Worm (Caenorhabditis elegans) whole organism, L2 larva: ENCODE results near the gene F13C5.2.
A peak's percentile ranks its signal among the peaks of the same experiment; 100 is the strongest.

Experiments
- C34F6.9 ChIP-seq: fragments of 150-350 bp; optimal IDR thresholded peaks from 2 replicates; lab custom pipeline; 2014; ENCODE audit warnings: missing biosample characterization, missing genetic modification characterization
- F13H6.1 ChIP-seq: sonication (generic microtip); optimal IDR thresholded peaks from 2 replicates; lab custom pipeline; 2016; ENCODE audit warnings: missing genetic modification characterization, missing compliant biosample characterization
- Y55F3AM.14 ChIP-seq: fragments of 200-800 bp; sonication (Bioruptor generic); optimal IDR thresholded peaks from 2 replicates; lab custom pipeline; 2018; ENCODE audit warnings: mild to moderate bottlenecking, missing genetic modification characterization, missing compliant biosample characterization
- ZK546.5 ChIP-seq: sonication (generic microtip); optimal IDR thresholded peaks from 2 replicates; lab custom pipeline; 2017; ENCODE audit warnings: missing biosample characterization, missing genetic modification characterization
- alr-1 ChIP-seq: fragments of 150-350 bp; optimal IDR thresholded peaks from 2 replicates; lab custom pipeline; 2014; ENCODE audit warnings: missing biosample characterization, missing genetic modification characterization
- aly-2 ChIP-seq: fragments of 150-350 bp; optimal IDR thresholded peaks from 2 replicates; lab custom pipeline; 2014; ENCODE audit warnings: missing biosample characterization, missing genetic modification characterization
- ama-1 ChIP-seq: fragments of 150-350 bp; optimal IDR thresholded peaks from 2 replicates; lab custom pipeline; 2018; ENCODE audit warnings: inconsistent platforms
- ceh-16 ChIP-seq: fragments of 150-350 bp; optimal IDR thresholded peaks from 2 replicates; lab custom pipeline; 2014; ENCODE audit warnings: missing biosample characterization, missing genetic modification characterization
- ceh-82 ChIP-seq: fragments of 150-350 bp; optimal IDR thresholded peaks from 2 replicates; lab custom pipeline; 2014; ENCODE audit warnings: missing biosample characterization, missing genetic modification characterization
- crh-2 ChIP-seq: sonication (generic microtip); optimal IDR thresholded peaks from 2 replicates; lab custom pipeline; 2017; ENCODE audit warnings: missing biosample characterization, missing genetic modification characterization
- dmd-4 ChIP-seq: sonication (generic microtip); optimal IDR thresholded peaks from 2 replicates; lab custom pipeline; 2017; ENCODE audit warnings: missing biosample characterization, missing genetic modification characterization
- egl-27 ChIP-seq: sonication (generic microtip); optimal IDR thresholded peaks from 3 replicates; lab custom pipeline; 2017; ENCODE audit warnings: missing biosample characterization, missing genetic modification reagents, missing genetic modification characterization
- elt-1 ChIP-seq: fragments of 150-350 bp; optimal IDR thresholded peaks from 2 replicates; lab custom pipeline; 2014; ENCODE audit warnings: missing biosample characterization, missing genetic modification characterization
- fos-1 ChIP-seq: fragments of 150-350 bp; optimal IDR thresholded peaks from 2 replicates; lab custom pipeline; 2014; ENCODE audit warnings: missing biosample characterization, missing genetic modification characterization
- gmeb-1 ChIP-seq: fragments of 150-350 bp; optimal IDR thresholded peaks from 2 replicates; lab custom pipeline; 2014; ENCODE audit warnings: missing biosample characterization, missing genetic modification characterization
- lin-11 ChIP-seq: fragments of 150-350 bp; sonication (generic microtip); optimal IDR thresholded peaks from 2 replicates; lab custom pipeline; 2014; ENCODE audit warnings: missing biosample characterization, missing genetic modification characterization, inconsistent platforms, mixed read lengths
- lsy-2 ChIP-seq, 2 experiments: fragments of 150-350 bp in 1 of 2; sonication (generic microtip) in 1 of 2; optimal IDR thresholded peaks; 2 replicates each; lab custom pipeline; 2014 to 2017; ENCODE audit warnings: missing biosample characterization in 2 of 2, missing genetic modification characterization in 2 of 2
- mab-5 ChIP-seq: fragments of 150-350 bp; optimal IDR thresholded peaks from 2 replicates; lab custom pipeline; 2014; ENCODE audit warnings: missing biosample characterization, missing genetic modification characterization
- mbf-1 ChIP-seq: sonication (generic microtip); optimal IDR thresholded peaks from 2 replicates; lab custom pipeline; 2017; ENCODE audit warnings: missing biosample characterization, missing genetic modification characterization
- mdl-1 ChIP-seq, 2 experiments: fragments of 150-350 bp in 1 of 2; sonication (generic microtip) in 1 of 2; optimal IDR thresholded peaks; 2 replicates each; lab custom pipeline; 2017; ENCODE audit warnings: missing biosample characterization in 2 of 2, missing genetic modification characterization in 2 of 2
- nhr-10 ChIP-seq: sonication (generic microtip); optimal IDR thresholded peaks from 2 replicates; lab custom pipeline; 2017; ENCODE audit warnings: missing biosample characterization, missing genetic modification characterization
- nhr-11 ChIP-seq: fragments of 150-350 bp; optimal IDR thresholded peaks from 2 replicates; lab custom pipeline; 2014; ENCODE audit warnings: missing biosample characterization, missing genetic modification characterization
- nhr-12 ChIP-seq: fragments of 150-350 bp; optimal IDR thresholded peaks from 2 replicates; lab custom pipeline; 2014; ENCODE audit warnings: missing biosample characterization, missing genetic modification characterization
- nhr-21 ChIP-seq: fragments of 150-350 bp; optimal IDR thresholded peaks from 2 replicates; lab custom pipeline; 2014; ENCODE audit warnings: missing biosample characterization, missing genetic modification characterization
- nhr-23 ChIP-seq: fragments of 150-350 bp; optimal IDR thresholded peaks from 2 replicates; lab custom pipeline; 2014; ENCODE audit warnings: missing biosample characterization, missing genetic modification reagents, missing genetic modification characterization
- nhr-237 ChIP-seq: fragments of 150-350 bp; optimal IDR thresholded peaks from 2 replicates; lab custom pipeline; 2014; ENCODE audit warnings: missing biosample characterization, missing genetic modification characterization
- nhr-25 ChIP-seq: fragments of 150-350 bp; sonication (generic microtip); optimal IDR thresholded peaks from 3 replicates; lab custom pipeline; 2014; ENCODE audit warnings: missing biosample characterization, missing genetic modification characterization
- nhr-6 ChIP-seq: fragments of 150-350 bp; optimal IDR thresholded peaks from 2 replicates; lab custom pipeline; 2014; ENCODE audit warnings: missing biosample characterization, missing genetic modification characterization
- peb-1 ChIP-seq: fragments of 150-350 bp; optimal IDR thresholded peaks from 2 replicates; lab custom pipeline; 2014; ENCODE audit warnings: missing biosample characterization, missing genetic modification characterization
- sem-4 ChIP-seq: fragments of 150-350 bp; optimal IDR thresholded peaks from 2 replicates; lab custom pipeline; 2014; ENCODE audit warnings: missing biosample characterization, missing genetic modification reagents, missing genetic modification characterization
- sma-3 ChIP-seq: sonication (generic microtip); optimal IDR thresholded peaks from 2 replicates; lab custom pipeline; 2016; ENCODE audit warnings: missing genetic modification reagents, missing genetic modification characterization, missing compliant biosample characterization
- sma-9 ChIP-seq, 2 experiments: fragments of 150-350 bp in 1 of 2; sonication (generic microtip) in 1 of 2; optimal IDR thresholded peaks; 2 replicates each; lab custom pipeline; 2014 to 2016; ENCODE audit warnings: missing genetic modification characterization in 2 of 2, mild to moderate bottlenecking in 1 of 2, missing biosample characterization in 1 of 2, missing compliant biosample characterization in 1 of 2, missing genetic modification reagents in 1 of 2, moderate library complexity in 1 of 2
- unc-39 ChIP-seq: fragments of 150-350 bp; optimal IDR thresholded peaks from 2 replicates; lab custom pipeline; 2014; ENCODE audit warnings: missing biosample characterization, missing genetic modification characterization
- unc-55 ChIP-seq: fragments of 150-350 bp; sonication (generic microtip); optimal IDR thresholded peaks from 3 replicates; lab custom pipeline; 2014; ENCODE audit warnings: missing biosample characterization, missing genetic modification reagents, missing genetic modification characterization
- zag-1 ChIP-seq: fragments of 150-350 bp; optimal IDR thresholded peaks from 2 replicates; lab custom pipeline; 2014; ENCODE audit warnings: missing biosample characterization, missing genetic modification characterization
- ztf-1 ChIP-seq: fragments of 200-800 bp; sonication (Bioruptor generic); conservative IDR thresholded peaks from 2 replicates; pipeline ENCODE4 v1.3.6; 2022; ENCODE audit warnings: missing genetic modification characterization, missing compliant biosample characterization
- ztf-11 ChIP-seq: sonication (generic microtip); optimal IDR thresholded peaks from 2 replicates; lab custom pipeline; 2017; ENCODE audit warnings: missing biosample characterization, missing genetic modification characterization
- ztf-4 ChIP-seq: fragments of 150-350 bp; optimal IDR thresholded peaks from 2 replicates; lab custom pipeline; 2014; ENCODE audit warnings: missing biosample characterization, missing genetic modification characterization

The F13C5.2 gene

DNA sequence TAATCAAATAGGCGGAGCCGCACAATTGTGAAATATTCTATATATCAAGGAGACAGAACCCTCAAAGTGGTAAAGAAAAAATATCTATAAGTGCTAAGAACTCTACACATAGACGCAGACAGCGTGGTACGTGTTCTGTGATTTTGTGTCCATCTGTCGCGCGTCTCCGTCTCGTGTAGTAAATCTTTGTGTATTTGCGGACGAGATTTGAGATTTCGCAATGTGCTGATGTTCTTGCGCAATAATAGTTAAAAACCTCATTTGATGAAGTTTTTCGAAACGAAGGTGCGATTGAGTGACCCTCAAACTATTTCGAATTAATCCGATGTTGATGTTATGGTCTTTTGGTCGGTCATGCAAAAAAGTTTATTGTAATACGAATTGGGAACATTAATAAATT lies 20.5 kb upstream of the F13C5.2 start (continued):
- TF ChIP-seq nhr-23 (tag; lab: Kevin White, UChicago) (no peak), egl-27 (tag; lab: Kevin White, UChicago) (no peak)

DNA sequence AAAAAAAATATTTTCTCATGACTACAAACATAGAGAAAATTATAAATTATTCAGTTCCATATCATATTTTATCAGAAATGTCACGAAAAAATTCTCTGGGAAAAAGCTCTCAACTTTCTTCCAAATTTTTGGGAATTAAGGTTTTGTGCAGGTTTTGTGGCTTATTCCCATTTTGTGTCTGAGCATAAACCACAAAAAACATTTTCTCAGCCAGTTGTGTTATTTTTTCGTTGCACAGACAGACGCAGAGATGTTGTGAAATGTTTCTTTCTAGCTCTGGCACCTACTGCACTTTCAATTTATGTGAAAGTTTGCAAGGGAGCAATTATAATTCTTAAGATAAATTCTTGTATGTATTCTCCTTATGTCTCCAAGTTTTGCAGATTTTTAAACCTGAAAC lies 18.7 kb upstream of the F13C5.2 start:
- TF ChIP-seq unc-55 (GFP tag; lab: Kevin White, UChicago) (peak; percentile 36), mdl-1 (tag; optimal IDR thresholded peaks at IDR 0.05; lab: Kevin White, UChicago) (no peak)

DNA sequence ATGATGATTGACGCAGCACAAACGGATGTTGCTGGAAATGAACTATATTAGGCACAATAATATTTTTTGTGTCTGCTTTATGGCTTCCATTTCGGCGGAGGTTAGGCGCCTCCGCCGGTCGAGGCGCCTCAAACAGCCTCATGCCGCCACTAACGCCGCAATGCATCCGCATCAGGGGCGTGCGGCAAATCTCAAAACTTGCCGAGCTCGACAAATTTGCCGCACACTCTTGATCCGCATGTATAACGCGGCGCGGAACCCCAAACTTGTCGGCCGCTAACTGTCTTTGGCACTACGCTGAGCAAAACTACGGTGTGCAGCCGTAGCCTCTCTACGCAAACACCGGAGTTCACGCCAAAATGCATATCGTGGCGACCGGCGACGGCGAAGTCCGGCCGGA lies 12.0 kb upstream of the F13C5.2 start:
- TF ChIP-seq ztf-1 (GFP tag; lab: Robert Waterston, UW): no peak

DNA sequence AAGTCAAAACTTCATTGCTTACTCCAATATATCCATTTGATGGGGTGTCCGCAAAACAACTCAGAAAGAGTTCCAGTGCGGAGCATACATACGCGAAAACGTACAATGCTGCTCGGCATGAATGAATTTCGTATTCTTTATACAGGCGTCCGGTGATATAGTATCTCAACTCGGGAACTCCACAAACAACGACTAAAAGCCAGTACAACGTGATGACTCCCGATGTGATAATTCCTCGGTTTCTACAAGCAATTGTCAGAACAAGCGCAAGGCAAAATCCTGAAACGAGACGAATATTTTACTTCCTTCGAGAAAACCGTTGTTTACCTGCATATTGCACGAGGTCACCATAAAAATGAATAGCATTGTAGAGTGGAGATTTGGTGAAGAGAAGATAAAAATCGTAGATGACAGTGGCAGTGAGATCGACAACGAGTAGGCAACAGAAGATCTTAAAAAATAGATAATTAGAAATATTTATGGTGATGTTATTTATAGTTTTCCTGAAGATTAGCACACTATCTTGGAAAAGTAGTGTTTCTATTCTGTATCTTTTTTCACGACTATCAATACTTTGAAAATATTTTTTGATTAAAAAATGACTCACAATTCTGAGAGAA lies 8.1 kb upstream of the F13C5.2 start:
- TF ChIP-seq lin-11 (tag; lab: Kevin White, UChicago): no peak
- no peak for TF ChIP-seq F13H6.1 (tag; lab: Kevin White, UChicago)
- TF ChIP-seq Y55F3AM.14 (GFP tag; lab: Kevin White, UChicago): no peak
- TF ChIP-seq nhr-11 (tag; lab: Kevin White, UChicago): no peak
- no peak for TF ChIP-seq gmeb-1 (tag; lab: Kevin White, UChicago)
- TF ChIP-seq fos-1 (tag; lab: Kevin White, UChicago): no peak
- peak; percentile 11 for TF ChIP-seq ceh-16
- peak; percentile 41 for TF ChIP-seq elt-1 (tag; lab: Kevin White, UChicago)
- TF ChIP-seq nhr-25 (tag; lab: Kevin White, UChicago): peak; percentile 11
- no peak for TF ChIP-seq zag-1 (tag; lab: Kevin White, UChicago)
- no peak for TF ChIP-seq alr-1 (tag; lab: Kevin White, UChicago)
- TF ChIP-seq sma-3 (GFP tag; lab: Kevin White, UChicago): no peak

DNA sequence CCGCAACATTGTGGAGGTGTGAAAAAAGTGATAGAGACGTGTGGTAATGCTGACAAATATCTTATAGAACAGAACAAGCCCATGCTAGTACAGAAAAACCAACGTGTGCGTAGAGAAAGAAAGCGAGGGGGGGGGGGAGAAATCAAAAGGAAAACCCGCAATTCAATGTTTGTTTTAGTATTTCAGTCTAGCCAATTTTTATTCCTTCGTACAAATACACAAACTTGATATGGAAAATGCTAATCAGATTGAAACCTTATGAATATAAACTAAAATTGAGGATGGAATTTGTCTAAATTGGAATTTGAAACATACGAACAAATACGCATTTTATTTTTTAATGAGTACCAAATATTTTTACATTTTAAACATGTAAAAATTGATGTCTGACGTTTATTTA lies 6.0 kb upstream of the F13C5.2 start, which contains the start of gene mrp-1:
mrp-1 (minus strand) TSS at position 101 of the 400 bp plus-strand sequence.
- TF ChIP-seq mbf-1 (tag; lab: Kevin White, UChicago) (no peak), sem-4 (tag; lab: Kevin White, UChicago) (no peak), nhr-23 (tag; lab: Kevin White, UChicago) (no peak), C34F6.9 (tag; lab: Kevin White, UChicago) (no peak), ZK546.5 (tag; lab: Kevin White, UChicago) (no peak), nhr-10 (tag; lab: Kevin White, UChicago) (no peak), aly-2 (no peak), mab-5 (tag; lab: Kevin White, UChicago) (no peak), nhr-21 (tag; lab: Kevin White, UChicago) (no peak), nhr-237 (tag; lab: Kevin White, UChicago) (no peak), Y55F3AM.14 (GFP tag; lab: Kevin White, UChicago) (no peak), dmd-4 (tag; lab: Kevin White, UChicago) (no peak), crh-2 (tag; lab: Kevin White, UChicago) (no peak), unc-39 (tag; lab: Kevin White, UChicago) (no peak), sma-3 (GFP tag; lab: Kevin White, UChicago) (no peak), ama-1 (lab: Kevin White, UChicago) (no peak), sma-9 (GFP tag; optimal IDR thresholded peaks at IDR 0.05; lab: Kevin White, UChicago) (no peak), sma-9 (tag; optimal IDR thresholded peaks at IDR 0.05; lab: Kevin White, UChicago) (no peak), fos-1 (tag; lab: Kevin White, UChicago) (no peak), ztf-4 (tag; lab: Kevin White, UChicago) (no peak)
- TF ChIP-seq, all 48 proteins: peak for 0

DNA sequence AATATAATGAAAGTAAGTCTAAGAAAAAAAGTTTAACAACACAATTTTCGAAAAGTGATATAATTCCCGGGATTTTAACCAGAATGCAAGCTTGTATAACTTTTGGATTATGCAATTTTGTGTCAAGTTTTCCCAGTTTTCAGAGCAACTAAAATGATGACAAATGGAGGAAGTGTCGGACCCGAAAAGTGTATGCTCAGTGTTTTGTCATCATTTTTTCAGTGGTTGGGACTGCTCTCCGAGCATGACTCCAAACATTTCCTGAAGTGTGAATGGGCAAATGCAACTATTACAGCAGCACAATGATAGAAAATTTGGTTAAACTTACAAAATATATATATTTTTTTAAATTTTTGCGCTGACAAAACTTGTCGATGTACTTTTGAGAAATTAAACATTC lies 2.7 kb upstream of the F13C5.2 start:
- TF ChIP-seq nhr-11 (tag; lab: Kevin White, UChicago): no peak
- no peak for TF ChIP-seq nhr-12 (tag; lab: Kevin White, UChicago)
- no peak for TF ChIP-seq nhr-6
- TF ChIP-seq peb-1: no peak
- no peak for TF ChIP-seq C34F6.9 (tag; lab: Kevin White, UChicago)
- TF ChIP-seq Y55F3AM.14 (GFP tag; lab: Kevin White, UChicago): no peak
- no peak for TF ChIP-seq nhr-10 (tag; lab: Kevin White, UChicago)
- no peak for TF ChIP-seq ceh-82 (tag; lab: Kevin White, UChicago)
- TF ChIP-seq lsy-2 (tag; optimal IDR thresholded peaks at IDR 0.05; lab: Kevin White, UChicago): no peak
- no peak for TF ChIP-seq ztf-11
- no peak for TF ChIP-seq nhr-23 (tag; lab: Kevin White, UChicago)
